Fruit fly (Drosophila melanogaster): Measurements from ENCODE around the gene CG13984.

dm6 chr2L:6340222-6340725 is 31.7 kb downstream of the CG13984 start:
- TF ChIP-seq Ets96B (tag; optimal IDR thresholded peaks at IDR 0.05) (no peak), CG1621 (tag; optimal IDR thresholded peaks at IDR 0.05) (no peak), fd59A (GFP tag; optimal IDR thresholded peaks at IDR 0.05) (no peak)

Data from whole organism, prepupa.